Worm (Caenorhabditis elegans) whole organism, L2 larva: Measurements from ENCODE around the gene F54H12.10.

Source experiments
- C34F6.9 ChIP-seq: fragments of 150-350 bp; optimal IDR thresholded peaks from 2 replicates; lab custom pipeline; 2014; ENCODE audit warnings: missing biosample characterization, missing genetic modification characterization
- R02D3.7 ChIP-seq: fragments of 150-350 bp; optimal IDR thresholded peaks from 2 replicates; lab custom pipeline; 2014; ENCODE audit warnings: missing biosample characterization, missing genetic modification characterization
- fos-1 ChIP-seq: fragments of 150-350 bp; optimal IDR thresholded peaks from 2 replicates; lab custom pipeline; 2014; ENCODE audit warnings: missing biosample characterization, missing genetic modification characterization
- lin-39 ChIP-seq: fragments of 150-350 bp; optimal IDR thresholded peaks from 2 replicates; lab custom pipeline; 2014; ENCODE audit warnings: missing biosample characterization, missing genetic modification reagents, missing genetic modification characterization
- unc-39 ChIP-seq: fragments of 150-350 bp; optimal IDR thresholded peaks from 2 replicates; lab custom pipeline; 2014; ENCODE audit warnings: missing biosample characterization, missing genetic modification characterization
- unc-62 ChIP-seq: fragments of 150-350 bp; optimal IDR thresholded peaks from 2 replicates; lab custom pipeline; 2014; ENCODE audit warnings: missing biosample characterization, missing genetic modification reagents, missing genetic modification characterization

DNA sequence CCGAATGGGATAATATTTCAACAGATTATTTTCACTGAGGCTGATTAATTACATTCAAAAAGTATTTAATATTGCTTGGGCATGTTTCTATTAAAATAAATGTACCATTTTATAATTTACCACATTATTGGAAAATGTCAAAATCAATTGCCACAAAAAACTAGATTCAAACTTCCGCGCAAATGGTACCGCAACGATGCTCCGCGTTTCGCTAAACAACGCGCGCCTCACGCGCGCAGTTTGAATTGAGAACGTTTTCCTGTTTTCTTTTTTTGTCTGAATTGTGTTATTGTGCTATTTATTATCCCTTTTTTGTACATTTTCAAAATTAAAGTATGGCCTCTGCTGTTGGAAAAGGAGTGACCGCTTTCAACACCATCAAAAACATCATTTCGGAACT, 18.0 kb downstream of the F54H12.10 start, which contains the start of gene C29E4.12:
- TF ChIP-seq unc-62 (GFP tag; lab: Kevin White, UChicago) (no peak), unc-39 (no peak), C34F6.9 (tag; lab: Kevin White, UChicago) (peak; percentile 81), fos-1 (tag; lab: Kevin White, UChicago) (no peak), lin-39 (no peak), R02D3.7 (peak; percentile 20)
